Worm (Caenorhabditis elegans) whole organism, midembryonic: Measurements from ENCODE around the gene lrr-1.

Experiments used
- T22C8.4 ChIP-seq: fragments of 200-800 bp; sonication (Bioruptor generic); IDR thresholded peaks from 2 replicates; pipeline ENCODE4 v1.3.6; 2022; ENCODE audit warnings: missing genetic modification characterization, missing compliant biosample characterization
- cog-1 ChIP-seq: sonication (generic microtip); optimal IDR thresholded peaks from 2 replicates; lab custom pipeline; 2016; ENCODE audit warnings: missing genetic modification characterization, missing compliant biosample characterization
- flt-1 ChIP-seq: fragments of 200-800 bp; sonication (Bioruptor generic); IDR thresholded peaks from 2 replicates; pipeline ENCODE4 v1.3.6; 2022; ENCODE audit warnings: missing genetic modification characterization, missing compliant biosample characterization
- klf-2 ChIP-seq: fragments of 200-800 bp; sonication (Bioruptor generic); conservative IDR thresholded peaks from 2 replicates; pipeline ENCODE4 v1.3.6; 2022; ENCODE audit warnings: missing genetic modification reagents, missing genetic modification characterization, missing compliant biosample characterization
- med-1 ChIP-seq: sonication (generic microtip); optimal IDR thresholded peaks from 2 replicates; lab custom pipeline; 2017; ENCODE audit warnings: missing genetic modification characterization, mild to moderate bottlenecking, missing compliant biosample characterization, antibody characterized with exemption, missing genetic modification reagents; ENCODE audit not compliant: insufficient read depth
- ref-1 ChIP-seq: fragments of 200-800 bp; sonication (Bioruptor generic); conservative IDR thresholded peaks from 2 replicates; pipeline ENCODE4 v1.3.6; 2022; ENCODE audit warnings: missing genetic modification reagents, missing genetic modification characterization, missing compliant biosample characterization
- tab-1 ChIP-seq: fragments of 200-800 bp; sonication (Bioruptor generic); IDR thresholded peaks from 2 replicates; pipeline ENCODE4 v1.3.6; 2022; ENCODE audit warnings: missing genetic modification characterization, missing compliant biosample characterization
- ztf-23 ChIP-seq: fragments of 200-800 bp; sonication (Bioruptor generic); IDR thresholded peaks from 2 replicates; pipeline ENCODE4 v1.3.6; 2022; ENCODE audit warnings: missing genetic modification reagents, missing genetic modification characterization, missing compliant biosample characterization
- ztf-29 ChIP-seq: fragments of 200-800 bp; sonication (Bioruptor generic); IDR thresholded peaks from 2 replicates; pipeline ENCODE4 v1.3.6; 2022; ENCODE audit warnings: missing genetic modification reagents, missing genetic modification characterization, missing compliant biosample characterization

The lrr-1 gene

DNA sequence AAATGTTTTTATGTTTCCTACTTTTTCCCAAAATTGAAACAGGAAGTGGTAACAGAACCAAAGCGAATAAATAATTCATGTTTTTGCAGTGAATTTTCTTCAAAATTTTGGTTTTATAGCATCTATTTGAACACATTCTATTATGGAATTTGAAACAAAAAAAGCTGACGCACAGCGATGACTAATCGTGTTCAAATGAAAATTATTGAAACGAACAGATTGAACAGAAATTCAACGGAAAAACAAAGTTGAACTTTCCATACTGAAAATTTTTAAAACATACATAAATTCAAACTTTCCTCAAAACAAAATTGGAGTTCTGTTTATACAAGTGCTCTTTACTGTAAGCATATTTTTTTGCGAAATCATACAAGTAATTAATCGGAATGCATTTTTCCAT, 24.3 kb downstream of the lrr-1 start, which contains the start of gene F59A6.12:
Gene F59A6.12 (minus strand): TSS at position 101 of the 400 bp plus-strand sequence.
- no peak for TF ChIP-seq ztf-29
- no peak for TF ChIP-seq T22C8.4 (GFP tag; lab: Robert Waterston, UW)
- TF ChIP-seq cog-1 (tag; lab: Kevin White, UChicago): no peak
- TF ChIP-seq ztf-23 (GFP tag; lab: Robert Waterston, UW): no peak
- no peak for TF ChIP-seq flt-1 (GFP tag; lab: Robert Waterston, UW)
- TF ChIP-seq klf-2 (GFP tag; lab: Robert Waterston, UW): no peak

DNA sequence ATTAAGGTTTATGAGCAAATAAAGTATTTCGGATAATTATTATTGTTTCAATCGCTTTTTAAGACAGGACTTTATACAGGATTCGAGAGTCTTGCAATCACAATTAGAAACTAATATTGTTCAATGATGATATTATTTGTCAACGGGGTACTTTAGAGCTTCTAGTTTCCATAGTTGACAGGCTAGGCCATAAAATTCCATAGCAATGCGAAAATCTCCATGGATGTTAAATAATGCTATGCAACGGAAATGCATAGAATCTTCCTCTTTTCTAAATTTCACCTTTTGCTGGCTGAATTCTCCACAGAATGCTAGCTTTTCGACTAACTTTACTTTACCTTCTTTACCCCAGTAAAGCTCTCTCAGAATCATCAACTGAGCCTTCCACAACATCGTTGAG, 28.2 kb downstream of the lrr-1 start, which contains the start of gene F59A6.3:
Gene F59A6.3 (plus strand): TSS at position 301 of the 400 bp plus-strand sequence.
- TF ChIP-seq med-1 (GFP tag; lab: Kevin White, UChicago): no peak
- TF ChIP-seq T22C8.4 (GFP tag; lab: Robert Waterston, UW): no peak
- TF ChIP-seq ztf-23 (GFP tag; lab: Robert Waterston, UW): no peak
- no peak for TF ChIP-seq flt-1 (GFP tag; lab: Robert Waterston, UW)
- no peak for TF ChIP-seq ztf-29
- TF ChIP-seq cog-1 (tag; lab: Kevin White, UChicago): no peak
- TF ChIP-seq klf-2 (GFP tag; lab: Robert Waterston, UW): no peak
- TF ChIP-seq tab-1 (GFP tag; lab: Robert Waterston, UW): no peak
- no peak for TF ChIP-seq ref-1 (GFP tag; lab: Robert Waterston, UW)

DNA sequence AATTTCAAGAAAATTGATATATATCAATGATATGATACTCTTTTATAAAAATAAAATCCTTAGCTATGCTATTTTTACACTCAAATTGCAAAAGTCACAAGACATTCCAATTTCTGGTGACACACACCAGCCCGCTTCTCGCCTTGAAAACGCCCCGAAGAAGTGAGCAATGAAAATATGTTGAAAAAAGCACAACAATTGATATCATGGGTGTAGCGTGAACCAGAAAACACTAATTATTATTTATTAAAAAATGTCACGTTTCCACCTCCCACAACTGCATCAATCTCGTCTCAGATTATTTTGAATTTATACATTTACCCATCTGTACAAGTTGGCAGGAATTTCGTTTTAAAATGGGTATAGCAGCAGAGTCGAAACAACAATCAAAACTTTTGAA, 31.5 kb downstream of the lrr-1 start, which contains the start of gene F59A6.4:
Gene F59A6.4 (plus strand): TSS at position 301 of the 400 bp plus-strand sequence.
- TF ChIP-seq cog-1 (tag; lab: Kevin White, UChicago): no peak
- TF ChIP-seq med-1 (GFP tag; lab: Kevin White, UChicago): no peak
- no peak for TF ChIP-seq flt-1 (GFP tag; lab: Robert Waterston, UW)
- no peak for TF ChIP-seq ref-1 (GFP tag; lab: Robert Waterston, UW)
- TF ChIP-seq ztf-29: no peak

DNA sequence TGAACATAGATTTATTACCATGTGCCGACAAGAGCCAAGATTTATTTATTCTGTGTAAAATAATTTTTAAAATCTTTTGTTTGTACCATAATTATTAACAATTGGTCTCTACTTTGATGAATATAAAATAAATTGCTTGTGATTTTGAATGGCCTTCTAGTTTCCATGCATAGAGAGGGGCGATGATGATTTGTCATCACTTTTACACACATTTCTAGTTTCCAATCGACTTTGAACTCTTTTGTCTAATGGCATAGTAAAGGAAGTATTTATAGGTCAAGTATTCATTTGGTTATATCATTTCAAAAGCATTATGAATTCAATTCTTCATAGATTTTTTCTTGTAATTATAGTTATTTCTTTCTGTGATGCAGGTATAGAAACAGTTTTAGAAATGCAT, 32.6 kb downstream of the lrr-1 start, which contains the start of gene F59A6.10:
Gene F59A6.10 (plus strand): TSS at position 301 of the 400 bp plus-strand sequence.
- TF ChIP-seq klf-2 (GFP tag; lab: Robert Waterston, UW) (no peak), cog-1 (tag; lab: Kevin White, UChicago) (no peak), ref-1 (GFP tag; lab: Robert Waterston, UW) (no peak), ztf-29 (no peak), ztf-23 (GFP tag; lab: Robert Waterston, UW) (no peak), med-1 (GFP tag; lab: Kevin White, UChicago) (no peak), tab-1 (GFP tag; lab: Robert Waterston, UW) (no peak), T22C8.4 (GFP tag; lab: Robert Waterston, UW) (no peak), flt-1 (GFP tag; lab: Robert Waterston, UW) (no peak)

DNA sequence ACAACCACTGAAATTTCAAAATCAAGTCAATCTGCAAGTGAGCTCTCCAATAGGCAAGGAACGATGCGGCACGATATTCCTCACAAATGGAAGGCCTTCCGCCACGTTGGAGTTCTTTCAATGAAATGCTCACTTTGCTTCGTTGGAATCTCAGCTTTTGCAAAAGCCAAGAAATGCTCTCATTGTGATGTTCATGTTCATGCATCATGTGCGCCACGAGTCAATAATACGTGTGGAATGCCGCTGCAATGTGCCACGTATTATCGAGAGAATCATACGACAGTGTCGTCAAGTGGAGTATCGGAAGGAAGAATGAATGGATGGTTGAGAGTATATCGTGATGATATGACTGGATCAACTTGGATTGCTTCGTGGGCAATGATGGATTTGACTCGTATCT, 34.4 kb downstream of the lrr-1 start:
- no peak for TF ChIP-seq klf-2 (GFP tag; lab: Robert Waterston, UW)
- TF ChIP-seq cog-1 (tag; lab: Kevin White, UChicago): no peak
- TF ChIP-seq tab-1 (GFP tag; lab: Robert Waterston, UW): no peak
- no peak for TF ChIP-seq ztf-29
- no peak for TF ChIP-seq ref-1 (GFP tag; lab: Robert Waterston, UW)
- TF ChIP-seq flt-1 (GFP tag; lab: Robert Waterston, UW): no peak
- no peak for TF ChIP-seq T22C8.4 (GFP tag; lab: Robert Waterston, UW)
- no peak for TF ChIP-seq ztf-23 (GFP tag; lab: Robert Waterston, UW)
- TF ChIP-seq med-1 (GFP tag; lab: Kevin White, UChicago): no peak

ce11 chrII:4999122-4999521, 37.1 kb downstream of the lrr-1 start, which contains the start of gene citk-2:
TSS of gene citk-2 (plus strand) at chrII:4999520.
- TF ChIP-seq T22C8.4 (GFP tag; lab: Robert Waterston, UW) (no peak), cog-1 (tag; lab: Kevin White, UChicago) (no peak), ztf-23 (GFP tag; lab: Robert Waterston, UW) (no peak), flt-1 (GFP tag; lab: Robert Waterston, UW) (no peak), med-1 (GFP tag; lab: Kevin White, UChicago) (no peak), tab-1 (GFP tag; lab: Robert Waterston, UW) (no peak), ztf-29 (no peak), ref-1 (GFP tag; lab: Robert Waterston, UW) (no peak), klf-2 (GFP tag; lab: Robert Waterston, UW) (no peak)

DNA sequence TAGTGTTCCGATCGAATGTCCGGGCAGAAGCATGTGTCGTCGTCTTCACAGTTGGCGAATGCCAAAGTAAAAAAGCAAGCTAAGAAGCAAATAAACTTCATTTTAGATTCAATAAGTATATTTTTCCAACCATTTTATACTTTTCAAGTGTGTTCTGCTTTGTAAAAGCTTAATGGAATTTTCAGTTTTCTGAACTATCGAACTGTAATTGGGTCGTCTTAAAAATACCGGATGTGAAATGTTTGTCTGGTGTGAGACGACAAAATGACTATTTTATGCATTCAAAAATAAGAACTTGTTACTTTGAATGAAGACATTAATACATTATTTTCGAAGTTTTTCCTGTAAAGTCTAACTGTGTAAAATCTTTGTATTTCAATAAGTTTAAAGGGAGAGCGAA, 37.6 kb downstream of the lrr-1 start, which contains the start of gene F59A6.11:
Gene F59A6.11 (minus strand): TSS at position 101 of the 400 bp plus-strand sequence.
- TF ChIP-seq flt-1 (GFP tag; lab: Robert Waterston, UW) (no peak), ref-1 (GFP tag; lab: Robert Waterston, UW) (no peak), tab-1 (GFP tag; lab: Robert Waterston, UW) (no peak), ztf-29 (no peak), med-1 (GFP tag; lab: Kevin White, UChicago) (no peak), cog-1 (tag; lab: Kevin White, UChicago) (no peak)

ce11 chrII:4994939-4995338, 41.3 kb downstream of the lrr-1 start, which contains the start of gene rnh-1.0:
TSS of gene rnh-1.0 (plus strand) at chrII:4995327.
- no peak for TF ChIP-seq med-1 (GFP tag; lab: Kevin White, UChicago)
- TF ChIP-seq ztf-23 (GFP tag; lab: Robert Waterston, UW): no peak
- no peak for TF ChIP-seq ztf-29
- TF ChIP-seq cog-1 (tag; lab: Kevin White, UChicago): no peak
- TF ChIP-seq klf-2 (GFP tag; lab: Robert Waterston, UW): no peak
- TF ChIP-seq ref-1 (GFP tag; lab: Robert Waterston, UW): no peak
- no peak for TF ChIP-seq flt-1 (GFP tag; lab: Robert Waterston, UW)
- TF ChIP-seq tab-1 (GFP tag; lab: Robert Waterston, UW): no peak
- TF ChIP-seq T22C8.4 (GFP tag; lab: Robert Waterston, UW): no peak

DNA sequence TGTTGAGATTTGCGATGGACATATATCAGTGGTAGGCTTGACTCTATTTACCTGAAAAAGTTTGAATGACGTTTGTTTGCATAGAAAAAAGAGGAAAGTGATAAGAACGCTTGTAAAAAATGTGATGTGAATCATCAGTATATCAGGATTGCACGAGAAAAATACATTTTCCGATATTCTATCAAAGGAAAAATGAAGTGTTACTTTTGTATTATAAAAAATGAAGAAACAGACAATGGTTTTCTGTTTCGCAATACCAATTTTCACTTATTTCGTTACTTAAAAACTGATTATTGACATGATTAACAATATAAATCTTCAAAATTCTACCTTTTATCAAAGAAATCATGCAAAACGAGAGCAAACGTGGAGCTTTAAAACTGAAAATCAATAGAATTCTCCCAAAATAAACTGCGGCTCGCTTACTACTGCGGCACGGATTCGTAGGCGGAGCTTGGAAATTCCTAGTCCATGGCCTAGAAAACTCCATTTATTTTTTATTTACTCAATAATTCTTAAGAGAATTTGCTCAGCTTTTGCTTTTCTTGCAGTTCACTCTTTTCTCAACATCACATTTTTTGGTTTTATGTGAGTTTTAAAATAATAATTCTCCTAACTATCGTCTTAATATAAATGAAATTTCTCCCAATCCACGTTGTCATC, 42.6 kb downstream of the lrr-1 start, which contains the start of the genes eif-1 and vps-24:
Gene eif-1 (minus strand): TSS at position 51 of the 663 bp plus-strand sequence.
Gene vps-24 (plus strand): TSS at position 469 of the 663 bp plus-strand sequence.
- no peak for TF ChIP-seq ztf-23 (GFP tag; lab: Robert Waterston, UW)
- no peak for TF ChIP-seq flt-1 (GFP tag; lab: Robert Waterston, UW)
- no peak for TF ChIP-seq cog-1 (tag; lab: Kevin White, UChicago)
- TF ChIP-seq ref-1 (GFP tag; lab: Robert Waterston, UW): no peak
- TF ChIP-seq T22C8.4 (GFP tag; lab: Robert Waterston, UW): no peak
- TF ChIP-seq med-1 (GFP tag; lab: Kevin White, UChicago): no peak
- no peak for TF ChIP-seq tab-1 (GFP tag; lab: Robert Waterston, UW)
- no peak for TF ChIP-seq klf-2 (GFP tag; lab: Robert Waterston, UW)
- TF ChIP-seq ztf-29: no peak
